Fruit fly (Drosophila melanogaster) whole organism, adult: ENCODE data around the gene SH3PX1.

Source experiments
- CG11617 ChIP-seq: fragments of 200-800 bp; sonication (Bioruptor generic); optimal IDR thresholded peaks from 2 replicates; lab custom pipeline; 2017; ENCODE audit warnings: mild to moderate bottlenecking, missing biosample characterization, missing genetic modification reagents, missing genetic modification characterization
- CG12768 ChIP-seq: fragments of 200-800 bp; sonication (Bioruptor generic); optimal IDR thresholded peaks from 2 replicates; lab custom pipeline; 2017; ENCODE audit warnings: missing biosample characterization, missing genetic modification characterization, mild to moderate bottlenecking, moderate library complexity, missing genetic modification reagents
- CG14711 ChIP-seq: fragments of 200-800 bp; sonication (Bioruptor generic); optimal IDR thresholded peaks from 2 replicates; lab custom pipeline; 2018; ENCODE audit warnings: missing biosample characterization, mild to moderate bottlenecking, missing genetic modification characterization, moderate library complexity
- CG1620 ChIP-seq: fragments of 200-800 bp; sonication (Bioruptor generic); optimal IDR thresholded peaks from 2 replicates; lab custom pipeline; 2016; ENCODE audit warnings: missing biosample characterization, missing genetic modification characterization
- CG33017 ChIP-seq: fragments of 200-800 bp; sonication (Bioruptor generic); optimal IDR thresholded peaks from 2 replicates; lab custom pipeline; 2018; ENCODE audit warnings: missing biosample characterization, mild to moderate bottlenecking, missing genetic modification characterization, moderate library complexity
- CG5204 ChIP-seq: fragments of 200-800 bp; sonication (Bioruptor generic); optimal IDR thresholded peaks from 2 replicates; lab custom pipeline; 2016; ENCODE audit warnings: missing biosample characterization, missing genetic modification characterization
- CG7045 ChIP-seq: fragments of 200-800 bp; sonication (Bioruptor generic); optimal IDR thresholded peaks from 2 replicates; lab custom pipeline; 2017; ENCODE audit warnings: missing biosample characterization, mild to moderate bottlenecking, missing genetic modification characterization
- CG7101 ChIP-seq: fragments of 200-800 bp; sonication (Bioruptor generic); optimal IDR thresholded peaks from 2 replicates; lab custom pipeline; 2018; ENCODE audit warnings: missing biosample characterization, mild to moderate bottlenecking, missing genetic modification characterization, moderate library complexity
- Clk ChIP-seq: fragments of 200-800 bp; sonication (Bioruptor generic); optimal IDR thresholded peaks from 2 replicates; lab custom pipeline; 2017; ENCODE audit warnings: missing biosample characterization, missing genetic modification characterization
- Crg-1 ChIP-seq: fragments of 200-800 bp; sonication (Bioruptor generic); optimal IDR thresholded peaks from 2 replicates; lab custom pipeline; 2016; ENCODE audit warnings: missing biosample characterization, missing genetic modification characterization
- Hr96 ChIP-seq: fragments of 200-800 bp; sonication (Bioruptor generic); optimal IDR thresholded peaks from 2 replicates; lab custom pipeline; 2016; ENCODE audit warnings: missing biosample characterization, missing genetic modification characterization
- Mnt ChIP-seq: fragments of 200-800 bp; sonication (Bioruptor generic); optimal IDR thresholded peaks from 2 replicates; lab custom pipeline; 2016; ENCODE audit warnings: missing biosample characterization, mild to moderate bottlenecking, missing genetic modification characterization
- bab1 ChIP-seq: fragments of 200-800 bp; sonication (Bioruptor generic); optimal IDR thresholded peaks from 3 replicates; lab custom pipeline; 2019; ENCODE audit warnings: missing biosample characterization, mild to moderate bottlenecking, missing genetic modification characterization, moderate library complexity
- cic ChIP-seq: fragments of 200-800 bp; sonication (Bioruptor generic); optimal IDR thresholded peaks from 2 replicates; lab custom pipeline; 2017; ENCODE audit warnings: missing biosample characterization, mild to moderate bottlenecking, missing genetic modification characterization, moderate library complexity
- cnc ChIP-seq, 2 experiments: fragments of >200 bp; optimal IDR thresholded peaks; 2 replicates each; lab custom pipeline; 2017
- kay ChIP-seq: fragments of 200-800 bp; sonication (Bioruptor generic); peaks from one replicate; lab custom pipeline; 2016; ENCODE audit warnings: missing biosample characterization, missing genetic modification characterization, borderline replicate concordance
- ovo ChIP-seq: fragments of 200-800 bp; sonication (Bioruptor generic); optimal IDR thresholded peaks from 2 replicates; lab custom pipeline; 2016; ENCODE audit warnings: missing biosample characterization, missing genetic modification characterization
- pad ChIP-seq: fragments of 200-800 bp; sonication (Bioruptor generic); optimal IDR thresholded peaks from 3 replicates; lab custom pipeline; 2017; ENCODE audit warnings: missing biosample characterization, missing genetic modification characterization, mild to moderate bottlenecking, moderate library complexity, missing genetic modification reagents
- tj ChIP-seq: fragments of 200-800 bp; sonication (Bioruptor generic); optimal IDR thresholded peaks from 3 replicates; lab custom pipeline; 2017; ENCODE audit warnings: missing biosample characterization, mild to moderate bottlenecking, missing genetic modification characterization, moderate library complexity
- toe ChIP-seq: fragments of 200-800 bp; sonication (Bioruptor generic); optimal IDR thresholded peaks from 2 replicates; lab custom pipeline; 2016; ENCODE audit warnings: missing biosample characterization, missing genetic modification characterization

SH3PX1 gene

dm6 chr3L:9692234-9692891, 21.3 kb downstream of the SH3PX1 start:
- TF ChIP-seq cnc (optimal IDR thresholded peaks at IDR 0.05; lab: Kevin White, UChicago) = peak in 1 of 2 experiments; percentile 54
- TF ChIP-seq CG7101 = no peak
- TF ChIP-seq CG14711 (tag; lab: Kevin White, UChicago) = no peak
- peak; percentile 98 for TF ChIP-seq ovo (GFP tag; lab: Kevin White, UChicago)
- TF ChIP-seq cic = peak; percentile 88
- peak; percentile 90 for TF ChIP-seq Mnt (GFP tag; lab: Kevin White, UChicago)
- peak; percentile 50 for TF ChIP-seq pad
- TF ChIP-seq CG33017 = no peak

dm6 chr3L:9691476-9691826, 22.2 kb downstream of the SH3PX1 start:
- TF ChIP-seq toe (GFP tag; lab: Kevin White, UChicago) = no peak
- peak; percentile 57 for TF ChIP-seq CG12768 (GFP tag; lab: Kevin White, UChicago)
- TF ChIP-seq tj (GFP tag; lab: Kevin White, UChicago) = no peak
- peak; percentile 8 for TF ChIP-seq Mnt (GFP tag; lab: Kevin White, UChicago)
- TF ChIP-seq cic = peak; percentile 73
- peak; percentile 8 for TF ChIP-seq Hr96 (GFP tag; lab: Kevin White, UChicago)
- TF ChIP-seq cnc (optimal IDR thresholded peaks at IDR 0.05; lab: Kevin White, UChicago) = no peak

- TF ChIP-seq CG5204 (peak; percentile 56), bab1 (GFP tag; lab: Kevin White, UChicago) (peak; percentile 48), CG1620 (GFP tag; lab: Kevin White, UChicago) (no peak), cic (no peak), CG12768 (GFP tag; lab: Kevin White, UChicago) (no peak), CG7045 (GFP tag; lab: Kevin White, UChicago) (no peak), kay (GFP tag; lab: Kevin White, UChicago) (peak; percentile 83), tj (GFP tag; lab: Kevin White, UChicago) (no peak), Hr96 (GFP tag; lab: Kevin White, UChicago) (peak; percentile 53), ovo (GFP tag; lab: Kevin White, UChicago) (no peak), pad (peak; percentile 6), cnc (optimal IDR thresholded peaks at IDR 0.05; lab: Kevin White, UChicago) (no peak), CG14711 (tag; lab: Kevin White, UChicago) (peak; percentile 65), Mnt (GFP tag; lab: Kevin White, UChicago) (peak; percentile 37), toe (GFP tag; lab: Kevin White, UChicago) (peak; percentile 17), Crg-1 (GFP tag; lab: Kevin White, UChicago) (no peak), CG7101 (peak; percentile 68), Clk (GFP tag; lab: Kevin White, UChicago) (no peak), CG33017 (peak; percentile 77), CG11617 (peak; percentile 57)
Measured at dm6 chr3L:9690798-9691475, 22.7 kb downstream of the SH3PX1 start.

dm6 chr3L:9689809-9690208, 23.8 kb downstream of the SH3PX1 start:
- TF ChIP-seq CG7101 = no peak
- peak; percentile 2 for TF ChIP-seq CG14711 (tag; lab: Kevin White, UChicago)
- no peak for TF ChIP-seq Crg-1 (GFP tag; lab: Kevin White, UChicago)
- TF ChIP-seq CG1620 (GFP tag; lab: Kevin White, UChicago) = no peak
- TF ChIP-seq CG12768 (GFP tag; lab: Kevin White, UChicago) = peak; percentile 49
- peak; percentile 70 for TF ChIP-seq cic
- TF ChIP-seq ovo (GFP tag; lab: Kevin White, UChicago) = no peak
- TF ChIP-seq pad = no peak
- TF ChIP-seq CG5204 = no peak
- no peak for TF ChIP-seq Hr96 (GFP tag; lab: Kevin White, UChicago)
- no peak for TF ChIP-seq CG11617
- TF ChIP-seq kay (GFP tag; lab: Kevin White, UChicago) = no peak
- peak; percentile 67 for TF ChIP-seq Mnt (GFP tag; lab: Kevin White, UChicago)
- no peak for TF ChIP-seq bab1 (GFP tag; lab: Kevin White, UChicago)
- TF ChIP-seq tj (GFP tag; lab: Kevin White, UChicago) = peak; percentile 52
- no peak for TF ChIP-seq CG33017
- no peak for TF ChIP-seq cnc (optimal IDR thresholded peaks at IDR 0.05; lab: Kevin White, UChicago)
- no peak for TF ChIP-seq toe (GFP tag; lab: Kevin White, UChicago)
- no peak for TF ChIP-seq Clk (GFP tag; lab: Kevin White, UChicago)
- no peak for TF ChIP-seq CG7045 (GFP tag; lab: Kevin White, UChicago)

- peak; percentile 97 for TF ChIP-seq kay (GFP tag; lab: Kevin White, UChicago)
- no peak for TF ChIP-seq Hr96 (GFP tag; lab: Kevin White, UChicago)
Measured at dm6 chr3L:9688674-9689073, 25.0 kb downstream of the SH3PX1 start.

- TF ChIP-seq Clk (GFP tag; lab: Kevin White, UChicago) (no peak), cic (peak; percentile 24), Crg-1 (GFP tag; lab: Kevin White, UChicago) (no peak), kay (GFP tag; lab: Kevin White, UChicago) (peak; percentile 86)
Measured at dm6 chr3L:9687536-9687935, 26.1 kb downstream of the SH3PX1 start.
